Worm (Caenorhabditis elegans) whole organism, L4/young adult: Measurements from ENCODE around the gene ZK616.61.

Experiments
- dao-5 ChIP-seq: sonication (generic microtip); optimal IDR thresholded peaks from 2 replicates; lab custom pipeline; 2016; ENCODE audit warnings: missing genotype, missing genetic modification characterization, moderate library complexity, missing compliant biosample characterization
- him-1 ChIP-seq: sonication (generic microtip); optimal IDR thresholded peaks from 2 replicates; lab custom pipeline; 2016; ENCODE audit warnings: missing genotype, missing genetic modification reagents, missing genetic modification characterization, missing compliant biosample characterization

DNA sequence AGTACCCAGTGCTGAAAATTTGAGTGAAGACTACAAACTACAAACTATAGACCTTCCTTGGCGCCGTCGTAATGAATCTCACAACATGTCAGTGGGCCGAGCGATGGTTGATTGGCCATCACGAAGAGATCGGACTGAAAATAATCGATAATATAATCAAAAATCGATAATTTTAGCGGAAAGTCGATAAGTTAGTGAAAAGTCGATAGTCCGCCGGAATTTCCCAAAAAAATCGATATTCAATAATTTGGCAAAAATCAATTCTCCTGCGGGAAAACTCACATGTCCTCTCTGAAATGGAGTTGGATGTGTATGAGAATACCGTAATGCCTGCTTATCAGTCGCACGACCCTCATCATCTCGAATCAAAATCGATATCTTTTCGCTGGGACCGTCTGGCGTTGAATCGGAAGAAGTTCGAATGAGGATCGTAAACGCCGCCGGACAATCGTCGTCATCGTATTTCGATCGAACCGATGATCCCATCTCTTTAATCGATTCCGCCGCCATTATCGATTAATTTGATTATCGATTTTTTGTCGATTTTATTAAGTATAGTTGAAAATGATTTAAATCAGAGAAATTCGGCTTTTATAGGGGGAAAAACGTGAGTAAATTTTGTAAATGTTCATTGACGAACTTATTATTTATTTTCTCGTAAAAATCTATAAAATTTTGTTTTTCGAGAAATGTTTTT is 6.3 kb downstream of the ZK616.61 start, which contains the start of gene ZK616.8:
- TF ChIP-seq him-1: no peak
- TF ChIP-seq dao-5 (tag; lab: Kevin White, UChicago): no peak
